Fruit fly (Drosophila melanogaster) whole organism, embryonic: ENCODE measurements around the gene NijB.

ENCODE experiments used
- Bdp1 ChIP-seq: fragments of 200-800 bp; sonication (Bioruptor generic); optimal IDR thresholded peaks from 3 replicates; lab custom pipeline; 2016; ENCODE audit warnings: missing biosample characterization, missing genetic modification characterization
- Bteb2 ChIP-seq: fragments of 200-800 bp; sonication (Bioruptor generic); optimal IDR thresholded peaks from 2 replicates; lab custom pipeline; 2016; ENCODE audit warnings: missing biosample characterization, missing genetic modification characterization
- CG14965 ChIP-seq: fragments of 200-800 bp; sonication (Bioruptor generic); optimal IDR thresholded peaks from 2 replicates; lab custom pipeline; 2016; ENCODE audit warnings: missing biosample characterization, missing genetic modification characterization, borderline replicate concordance
- CG16815 ChIP-seq: fragments of 200-800 bp; sonication (Bioruptor generic); optimal IDR thresholded peaks from 3 replicates; lab custom pipeline; 2017; ENCODE audit warnings: missing biosample characterization, mild to moderate bottlenecking, missing genetic modification characterization
- CG30020 ChIP-seq: fragments of 200-800 bp; optimal IDR thresholded peaks from 2 replicates; lab custom pipeline; 2019; ENCODE audit warnings: missing biosample characterization, mild to moderate bottlenecking, missing genetic modification characterization, moderate library complexity
- CG31365 ChIP-seq: fragments of 200-800 bp; sonication (Bioruptor generic); optimal IDR thresholded peaks from 2 replicates; lab custom pipeline; 2018; ENCODE audit warnings: missing biosample characterization, mild to moderate bottlenecking, missing genetic modification characterization
- CG42726 ChIP-seq: fragments of 200-800 bp; sonication (Bioruptor generic); IDR thresholded peaks from 2 replicates; pipeline ENCODE4 v1.3.6; 2022; ENCODE audit warnings: missing biosample characterization, missing genetic modification characterization; ENCODE audit not compliant: partially characterized antibody
- CG4617 ChIP-seq: fragments of 200-800 bp; sonication (Bioruptor generic); optimal IDR thresholded peaks from 3 replicates; lab custom pipeline; 2016; ENCODE audit warnings: missing biosample characterization, missing genetic modification characterization, borderline replicate concordance
- CG5245 ChIP-seq: fragments of 200-800 bp; sonication (Bioruptor generic); optimal IDR thresholded peaks from 3 replicates; lab custom pipeline; 2016; ENCODE audit warnings: missing biosample characterization, missing genetic modification characterization
- CG6689 ChIP-seq: fragments of 200-800 bp; sonication (Bioruptor generic); IDR thresholded peaks from 2 replicates; pipeline ENCODE4 v1.3.6; 2022; ENCODE audit warnings: missing biosample characterization, missing genetic modification characterization
- CG7372 ChIP-seq: fragments of 200-800 bp; sonication (Bioruptor generic); IDR thresholded peaks from 2 replicates; pipeline ENCODE4 v1.3.6; 2022; ENCODE audit warnings: missing biosample characterization, missing genetic modification characterization
- CG8281 ChIP-seq: fragments of 200-800 bp; sonication (Bioruptor generic); optimal IDR thresholded peaks from 2 replicates; lab custom pipeline; 2018; ENCODE audit warnings: missing biosample characterization, mild to moderate bottlenecking, missing genetic modification characterization, moderate library complexity
- CG8388 ChIP-seq: fragments of 200-800 bp; sonication (Bioruptor generic); optimal IDR thresholded peaks from 2 replicates; lab custom pipeline; 2019; ENCODE audit warnings: missing biosample characterization, mild to moderate bottlenecking, missing genetic modification characterization, moderate library complexity
- CG9817 ChIP-seq: fragments of 200-800 bp; sonication (Bioruptor generic); optimal IDR thresholded peaks from 2 replicates; lab custom pipeline; 2018; ENCODE audit warnings: missing biosample characterization, mild to moderate bottlenecking, missing genetic modification characterization, moderate library complexity
- CG9876 ChIP-seq: fragments of 200-800 bp; sonication (Bioruptor generic); optimal IDR thresholded peaks from 2 replicates; lab custom pipeline; 2016; ENCODE audit warnings: missing biosample characterization, missing genetic modification characterization
- CrebB ChIP-seq: fragments of 200-800 bp; sonication (Bioruptor generic); optimal IDR thresholded peaks from 3 replicates; lab custom pipeline; 2018; ENCODE audit warnings: missing biosample characterization, mild to moderate bottlenecking, missing genetic modification characterization
- Drgx ChIP-seq: fragments of 200-800 bp; sonication (Bioruptor generic); IDR thresholded peaks from 2 replicates; pipeline ENCODE4 v1.3.6; 2022; ENCODE audit warnings: missing biosample characterization, missing genetic modification characterization
- Ets65A ChIP-seq: fragments of 200-800 bp; sonication (Bioruptor generic); peaks from one replicate; lab custom pipeline; 2016; ENCODE audit warnings: missing biosample characterization, missing genetic modification characterization
- Fer2 ChIP-seq: fragments of 200-800 bp; sonication (Bioruptor generic); optimal IDR thresholded peaks from 2 replicates; lab custom pipeline; 2018; ENCODE audit warnings: missing biosample characterization, mild to moderate bottlenecking, missing genetic modification characterization, moderate library complexity
- HHEX ChIP-seq: fragments of 200-800 bp; sonication (Bioruptor generic); optimal IDR thresholded peaks from 3 replicates; lab custom pipeline; 2017; ENCODE audit warnings: missing biosample characterization, mild to moderate bottlenecking, missing genetic modification characterization, missing genetic modification reagents
- Hmx ChIP-seq: fragments of 200-800 bp; sonication (Bioruptor generic); optimal IDR thresholded peaks from 2 replicates; lab custom pipeline; 2016; ENCODE audit warnings: missing biosample characterization, missing genetic modification characterization
- Hr51 ChIP-seq, 2 experiments: fragments of 200-800 bp; sonication (Bioruptor generic); optimal IDR thresholded peaks; 2 replicates in 1 of 2; 3 replicates in 1 of 2; lab custom pipeline; 2016 to 2018; ENCODE audit warnings: missing biosample characterization in 2 of 2, missing genetic modification characterization in 2 of 2, mild to moderate bottlenecking in 1 of 2, moderate library complexity in 1 of 2
- Jarid2 ChIP-seq: fragments of 200-800 bp; sonication (Bioruptor generic); optimal IDR thresholded peaks from 3 replicates; lab custom pipeline; 2017; ENCODE audit warnings: mild to moderate bottlenecking, missing biosample characterization, missing genetic modification reagents, missing genetic modification characterization
- Lpt ChIP-seq: fragments of >200 bp; optimal IDR thresholded peaks from 2 replicates; lab custom pipeline; 2018; ENCODE audit warnings: missing biosample characterization, missing genetic modification characterization
- MESR4 ChIP-seq: fragments of 200-800 bp; sonication (Bioruptor generic); optimal IDR thresholded peaks from 2 replicates; lab custom pipeline; 2018; ENCODE audit warnings: missing biosample characterization, mild to moderate bottlenecking, missing genetic modification characterization, moderate library complexity
- MTF-1 ChIP-seq: fragments of 200-800 bp; sonication (Bioruptor generic); optimal IDR thresholded peaks from 2 replicates; lab custom pipeline; 2018; ENCODE audit warnings: missing biosample characterization, mild to moderate bottlenecking, missing genetic modification characterization, borderline replicate concordance
- Myb ChIP-seq: fragments of 200-800 bp; sonication (Bioruptor generic); optimal IDR thresholded peaks from 2 replicates; lab custom pipeline; 2016; ENCODE audit warnings: missing biosample characterization, missing genetic modification characterization
- Oaz ChIP-seq: fragments of 200-800 bp; sonication (Bioruptor generic); IDR thresholded peaks from 2 replicates; pipeline ENCODE4 v1.3.6; 2022; ENCODE audit warnings: missing biosample characterization, missing genetic modification characterization
- Rfx ChIP-seq: fragments of 200-800 bp; sonication (Bioruptor generic); IDR thresholded peaks from 2 replicates; pipeline ENCODE4 v1.3.6; 2022; ENCODE audit warnings: missing biosample characterization, missing genetic modification characterization
- YL-1 ChIP-seq: fragments of 200-800 bp; sonication (Bioruptor generic); optimal IDR thresholded peaks from 3 replicates; lab custom pipeline; 2017; ENCODE audit warnings: missing biosample characterization, mild to moderate bottlenecking, missing genetic modification characterization
- caup ChIP-seq: fragments of 200-800 bp; sonication (Bioruptor generic); optimal IDR thresholded peaks from 3 replicates; lab custom pipeline; 2017; ENCODE audit warnings: missing biosample characterization, mild to moderate bottlenecking, missing genetic modification characterization, moderate library complexity; ENCODE audit not compliant: severe bottlenecking
- dpn ChIP-seq, 2 experiments: fragments of 200-800 bp; sonication (Bioruptor generic); optimal IDR thresholded peaks; 3 replicates each; lab custom pipeline; 2016; ENCODE audit warnings: missing biosample characterization in 2 of 2, missing genetic modification characterization in 2 of 2
- grau ChIP-seq: fragments of 200-800 bp; optimal IDR thresholded peaks from 3 replicates; lab custom pipeline; 2019; ENCODE audit warnings: missing biosample characterization, mild to moderate bottlenecking, missing genetic modification characterization, moderate library complexity
- grn ChIP-seq: fragments of 200-800 bp; sonication (Bioruptor generic); optimal IDR thresholded peaks from 3 replicates; lab custom pipeline; 2017; ENCODE audit warnings: missing biosample characterization, missing genetic modification characterization
- gt ChIP-seq: fragments of 200-800 bp; sonication (Bioruptor generic); IDR thresholded peaks from 2 replicates; pipeline ENCODE4 v1.3.6; 2022; ENCODE audit warnings: missing biosample characterization, missing genetic modification characterization
- knrl ChIP-seq: fragments of 200-800 bp; sonication (Bioruptor generic); IDR thresholded peaks from 3 replicates; pipeline ENCODE4 v1.3.6; 2022; ENCODE audit warnings: missing biosample characterization, missing genetic modification characterization; ENCODE audit not compliant: partially characterized antibody
- lmd ChIP-seq: fragments of 200-800 bp; sonication (Bioruptor generic); IDR thresholded peaks from 2 replicates; pipeline ENCODE4 v1.3.6; 2022; ENCODE audit warnings: missing biosample characterization, missing genetic modification characterization
- lov ChIP-seq, 2 experiments: fragments of 200-800 bp in 1 of 2; fragments of >200 bp in 1 of 2; sonication (Bioruptor generic) in 1 of 2; IDR thresholded peaks in 1 of 2; optimal IDR thresholded peaks in 1 of 2; 2 replicates in 1 of 2; 3 replicates in 1 of 2; pipeline versions ENCODE4 v1.3.6 to Lab custom; 2017 to 2022; ENCODE audit warnings: missing biosample characterization in 1 of 2, missing genetic modification characterization in 1 of 2
- mam ChIP-seq: fragments of 200-800 bp; sonication (Bioruptor generic); optimal IDR thresholded peaks from 3 replicates; lab custom pipeline; 2016; ENCODE audit warnings: missing biosample characterization, missing genetic modification characterization
- nerfin-2 ChIP-seq: fragments of 200-800 bp; sonication (Bioruptor generic); IDR thresholded peaks from 2 replicates; pipeline ENCODE4 v1.3.6; 2022; ENCODE audit warnings: missing biosample characterization, missing genetic modification characterization; ENCODE audit not compliant: partially characterized antibody
- pan ChIP-seq, 4 experiments: fragments of >200 bp in 3 of 4; fragments of 200-800 bp in 1 of 4; sonication (Bioruptor generic) in 1 of 4; optimal IDR thresholded peaks in 3 of 4; IDR thresholded peaks in 1 of 4; 2 replicates each; pipeline versions ENCODE4 v1.3.6 to Lab custom; 2017 to 2022; ENCODE audit warnings: missing biosample characterization in 2 of 4, missing genetic modification characterization in 2 of 4, mixed read lengths in 1 of 4
- pnt ChIP-seq: fragments of 200-800 bp; sonication (Bioruptor generic); optimal IDR thresholded peaks from 3 replicates; lab custom pipeline; 2016; ENCODE audit warnings: missing biosample characterization, missing genetic modification characterization
- sna ChIP-seq: fragments of 200-800 bp; sonication (Bioruptor generic); IDR thresholded peaks from 2 replicates; pipeline ENCODE4 v1.3.6; 2022; ENCODE audit warnings: missing biosample characterization, missing genetic modification characterization; ENCODE audit not compliant: partially characterized antibody
- sug ChIP-seq: fragments of 200-800 bp; optimal IDR thresholded peaks from 2 replicates; lab custom pipeline; 2019; ENCODE audit warnings: missing biosample characterization, mild to moderate bottlenecking, missing genetic modification characterization, moderate library complexity
- tna ChIP-seq: fragments of 200-800 bp; sonication (Bioruptor generic); IDR thresholded peaks from 2 replicates; pipeline ENCODE4 v1.3.6; 2022; ENCODE audit warnings: missing biosample characterization, missing genetic modification characterization; ENCODE audit not compliant: partially characterized antibody
- vfl ChIP-seq: fragments of 200-800 bp; sonication (Bioruptor generic); optimal IDR thresholded peaks from 2 replicates; lab custom pipeline; 2016; ENCODE audit warnings: missing biosample characterization, missing genetic modification characterization
- zen ChIP-seq: fragments of 200-800 bp; sonication (Bioruptor generic); optimal IDR thresholded peaks from 3 replicates; lab custom pipeline; 2018; ENCODE audit warnings: missing biosample characterization, mild to moderate bottlenecking, missing genetic modification characterization, moderate library complexity

The NijB gene

DNA sequence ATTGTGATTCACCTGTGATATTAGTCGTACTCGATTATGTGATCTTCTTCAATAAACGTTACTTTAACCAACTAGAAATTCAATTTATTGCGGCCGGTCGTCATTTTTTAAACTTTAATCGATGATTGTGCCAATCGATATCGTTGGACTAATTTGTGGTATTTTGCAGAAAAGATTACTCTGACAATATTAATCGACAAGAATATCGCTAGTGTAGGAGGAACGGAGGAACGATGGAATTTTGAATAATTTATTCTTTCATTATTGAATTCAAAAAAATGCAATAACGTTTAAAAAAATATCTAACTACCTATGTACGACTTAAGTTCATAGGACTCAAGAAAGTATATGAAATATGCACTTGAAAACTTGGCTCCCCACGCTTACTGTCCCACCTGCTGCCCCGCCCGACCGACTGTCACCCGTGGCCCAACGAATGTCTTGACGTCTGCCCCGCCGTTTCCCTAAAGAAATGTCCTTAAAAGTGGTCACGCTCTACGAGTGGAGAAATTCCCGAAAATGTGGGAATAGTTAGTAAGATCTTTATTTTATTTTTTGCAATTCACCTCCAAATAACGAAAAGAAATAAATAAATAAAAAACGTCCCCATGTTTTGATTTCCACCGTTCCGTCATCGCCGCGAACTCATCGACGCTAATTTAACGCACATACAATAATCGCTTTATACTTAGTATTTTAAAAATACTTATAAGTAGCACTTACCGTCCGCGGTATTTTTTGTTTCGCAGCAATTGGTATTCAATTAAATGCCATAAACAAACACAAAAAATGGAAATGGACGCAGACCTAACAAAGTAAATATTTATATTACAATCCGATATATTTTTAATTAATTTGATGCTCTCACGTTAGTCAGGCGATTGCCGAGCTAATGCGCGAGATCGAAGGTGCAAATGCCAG lies 26.5 kb upstream of the NijB start, which contains the start of gene CG14074 (continued):
- TF ChIP-seq caup (GFP tag; lab: Kevin White, UChicago): no peak
- no peak for TF ChIP-seq sna
- TF ChIP-seq MESR4 (GFP tag; lab: Kevin White, UChicago): peak; percentile 47
- no peak for TF ChIP-seq Hr51 (GFP tag; optimal IDR thresholded peaks at IDR 0.05; lab: Kevin White, UChicago)
- peak; percentile 13 for TF ChIP-seq CG4617 (GFP tag; lab: Kevin White, UChicago)
- no peak for TF ChIP-seq Oaz
- no peak for TF ChIP-seq grau (tag; lab: Kevin White, UChicago)
- TF ChIP-seq CG30020 (tag; lab: Kevin White, UChicago): peak; percentile 66
- no peak for TF ChIP-seq CG8388 (GFP tag; lab: Kevin White, UChicago)
- no peak for TF ChIP-seq Jarid2
- no peak for TF ChIP-seq MTF-1 (GFP tag; lab: Kevin White, UChicago)
- no peak for TF ChIP-seq CG8281 (tag; lab: Kevin White, UChicago)
- TF ChIP-seq dpn (GFP tag; optimal IDR thresholded peaks at IDR 0.05; lab: Kevin White, UChicago): no peak
- TF ChIP-seq CG6689: no peak
- no peak for TF ChIP-seq CG14965 (GFP tag; lab: Kevin White, UChicago)
- TF ChIP-seq Rfx (GFP tag; lab: Robert Waterston, UW): no peak
- peak; percentile 64 for TF ChIP-seq nerfin-2 (GFP tag; lab: Robert Waterston, UW)
- TF ChIP-seq CG9876 (GFP tag; lab: Kevin White, UChicago): no peak
- TF ChIP-seq CG42726 (GFP tag; lab: Robert Waterston, UW): no peak
- TF ChIP-seq pnt (GFP tag; lab: Kevin White, UChicago): no peak
- no peak for TF ChIP-seq YL-1 (GFP tag; lab: Kevin White, UChicago)
- no peak for TF ChIP-seq Drgx
- no peak for TF ChIP-seq CG5245 (GFP tag; lab: Kevin White, UChicago)
- no peak for TF ChIP-seq mam (GFP tag; lab: Kevin White, UChicago)
- peak; percentile 30 for TF ChIP-seq Myb (GFP tag; lab: Kevin White, UChicago)
- no peak for TF ChIP-seq lov (optimal IDR thresholded peaks at IDR 0.05; lab: Kevin White, UChicago)
- TF ChIP-seq lov (GFP tag; IDR thresholded peaks at IDR 0.05; lab: Robert Waterston, UW): no peak
- no peak for TF ChIP-seq CG9817 (tag; lab: Kevin White, UChicago)
- no peak for TF ChIP-seq Fer2 (tag; lab: Kevin White, UChicago)
- TF ChIP-seq CG31365 (tag; lab: Kevin White, UChicago): no peak
- TF ChIP-seq grn (GFP tag; lab: Kevin White, UChicago): no peak
- TF ChIP-seq sug (tag; lab: Kevin White, UChicago): no peak
- TF ChIP-seq CrebB (tag; lab: Kevin White, UChicago): no peak
- TF ChIP-seq lmd: no peak
- TF ChIP-seq Ets65A (GFP tag; lab: Kevin White, UChicago): peak; percentile 43
- TF ChIP-seq vfl: no peak
- no peak for TF ChIP-seq Bteb2
- TF ChIP-seq pan (optimal IDR thresholded peaks at IDR 0.05; lab: Kevin White, UChicago): no peak
- TF ChIP-seq pan (GFP tag; optimal IDR thresholded peaks at IDR 0.05 in 1 of 2, IDR thresholded peaks at IDR 0.05 in 1 of 2): no peak
- TF ChIP-seq Hmx (GFP tag; lab: Kevin White, UChicago): no peak
- TF ChIP-seq zen (tag; lab: Kevin White, UChicago): peak; percentile 5
- peak; percentile 37; the same call in 1 of the 2 replicates for TF ChIP-seq tna (GFP tag; lab: Robert Waterston, UW)
- no peak for TF ChIP-seq HHEX (GFP tag; lab: Kevin White, UChicago)
- TF ChIP-seq CG16815: no peak
- no peak for TF ChIP-seq Lpt (GFP tag; lab: Kevin White, UChicago)
- no peak for TF ChIP-seq Bdp1 (GFP tag; lab: Kevin White, UChicago)
- no peak for TF ChIP-seq CG7372 (GFP tag; lab: Robert Waterston, UW)
- TF ChIP-seq gt (GFP tag; lab: Robert Waterston, UW): no peak
- no peak for TF ChIP-seq knrl (GFP tag; lab: Robert Waterston, UW)
